Fruit fly (Drosophila melanogaster): ENCODE results near the gene CG7567.
A peak's percentile ranks its signal among the peaks of the same experiment; 100 is the strongest.

Gene CG7567

dm6 chr3R:29618515-29619157, 30.7 kb upstream of the CG7567 start, which contains the start of gene CG1907 (continued):
- TF ChIP-seq bbx (GFP tag; IDR thresholded peaks at IDR 0.05; ENCODE audit: partially characterized antibody) (no peak; the same call in 1 of the 2 replicates), CG30020 (tag; optimal IDR thresholded peaks at IDR 0.05) (peak; percentile 87), chinmo (GFP tag; IDR thresholded peaks at IDR 0.05; ENCODE audit: partially characterized antibody) (0 out of 4 replicates have a peak, but pooled peaks have one; percentile 70), CG17802 (tag; optimal IDR thresholded peaks at IDR 0.05) (peak; percentile 85), CG2116 (GFP tag; optimal IDR thresholded peaks at IDR 0.05) (peak; percentile 89), CG34224 (GFP tag; IDR thresholded peaks at IDR 0.05; ENCODE audit: partially characterized antibody) (no peak), CG18262 (tag; optimal IDR thresholded peaks at IDR 0.05) (peak; percentile 99), Hmx (GFP tag; optimal IDR thresholded peaks at IDR 0.05) (no peak), CG9797 (GFP tag; optimal IDR thresholded peaks at IDR 0.05) (peak; percentile 61), Gsc (GFP tag; IDR thresholded peaks at IDR 0.05) (peak; percentile 89), CG7372 (GFP tag; IDR thresholded peaks at IDR 0.05) (peak; percentile 98), CG10147 (GFP tag; optimal IDR thresholded peaks at IDR 0.05) (peak; percentile 97), PHDP (tag; optimal IDR thresholded peaks at IDR 0.05) (peak; percentile 98), Optix (GFP tag; IDR thresholded peaks at IDR 0.05) (peak; percentile 97), pnt (GFP tag; optimal IDR thresholded peaks at IDR 0.05) (peak; percentile 82), CG6765 (GFP tag; optimal IDR thresholded peaks at IDR 0.05) (peak; percentile 98), Nf-YC (tag; optimal IDR thresholded peaks at IDR 0.05) (peak; percentile 91), Hr3 (GFP tag; optimal IDR thresholded peaks at IDR 0.05) (peak; percentile 98), wdn (GFP tag; IDR thresholded peaks at IDR 0.05) (peak; percentile 96), Vsx1 (GFP tag; optimal IDR thresholded peaks at IDR 0.05) (peak; percentile 95), CG4617 (GFP tag; optimal IDR thresholded peaks at IDR 0.05; ENCODE audit: borderline replicate concordance) (peak; percentile 95), CG7786 (GFP tag; optimal IDR thresholded peaks at IDR 0.05) (peak; percentile 80), tll (GFP tag; optimal IDR thresholded peaks at IDR 0.05) (peak in 1 of 2 experiments; percentile 86), CG3847 (GFP tag; IDR thresholded peaks at IDR 0.05) (peak; percentile 98), CG33557 (GFP tag; optimal IDR thresholded peaks at IDR 0.05) (peak; percentile 97), Ptx1 (GFP tag; IDR thresholded peaks at IDR 0.05) (peak; percentile 99), NC2α (GFP tag; optimal IDR thresholded peaks at IDR 0.05) (peak; percentile 55), Usf (GFP tag; optimal IDR thresholded peaks at IDR 0.05) (peak; percentile 95), CG2678 (tag; optimal IDR thresholded peaks at IDR 0.05) (peak; percentile 99), CG7357 (GFP tag; IDR thresholded peaks at IDR 0.05) (peak; percentile 93), MESR4 (GFP tag; optimal IDR thresholded peaks at IDR 0.05) (peak; percentile 45), CG31224 (GFP tag; IDR thresholded peaks at IDR 0.05) (peak; percentile 95), NK7.1 (GFP tag; optimal IDR thresholded peaks at IDR 0.05) (peak; percentile 75), CG15479 (GFP tag; optimal IDR thresholded peaks at IDR 0.05) (peak; percentile 82), Dbx (GFP tag; IDR thresholded peaks at IDR 0.05) (peak; percentile 99), CG1832 (GFP tag; optimal IDR thresholded peaks at IDR 0.05) (peak; percentile 91), CG11504 (tag; optimal IDR thresholded peaks at IDR 0.05) (peak; percentile 97), YL-1 (GFP tag; optimal IDR thresholded peaks at IDR 0.05) (peak; percentile 96), CG9876 (GFP tag; optimal IDR thresholded peaks at IDR 0.05) (peak; percentile 75), CG2199 (GFP tag; IDR thresholded peaks at IDR 0.05) (peak; percentile 98), az2 (GFP tag; optimal IDR thresholded peaks at IDR 0.05) (peak; percentile 97), ase (GFP tag; IDR thresholded peaks at IDR 0.05) (peak; percentile 98), HLHmδ (GFP tag; optimal IDR thresholded peaks at IDR 0.05) (no peak), Fer2 (tag; optimal IDR thresholded peaks at IDR 0.05) (peak; percentile 96), CG3995 (GFP tag; optimal IDR thresholded peaks at IDR 0.05) (peak; percentile 76), CG11560 (tag; IDR thresholded peaks at IDR 0.05) (peak; percentile 90), yki (optimal IDR thresholded peaks at IDR 0.05) (peak; percentile 89), fd3F (GFP tag; optimal IDR thresholded peaks at IDR 0.05) (peak; percentile 96), cas (GFP tag; IDR thresholded peaks at IDR 0.05) (peak; percentile 96)
